Worm (Caenorhabditis elegans) whole organism, L1 larva: ENCODE results near the gene Y77E11A.8.

Source experiments
- C04F5.9 ChIP-seq: sonication (generic microtip); optimal IDR thresholded peaks from 2 replicates; lab custom pipeline; 2016; ENCODE audit warnings: missing genetic modification characterization, missing compliant biosample characterization
- Y116A8C.19 ChIP-seq: sonication (generic microtip); optimal IDR thresholded peaks from 2 replicates; lab custom pipeline; 2016; ENCODE audit warnings: missing compliant biosample characterization, missing genetic modification characterization, borderline replicate concordance
- ces-1 ChIP-seq: fragments of 150-350 bp; optimal IDR thresholded peaks from 2 replicates; lab custom pipeline; 2014; ENCODE audit warnings: missing biosample characterization, missing genetic modification reagents, missing genetic modification characterization
- lsy-2 ChIP-seq, 2 experiments: fragments of 150-350 bp; optimal IDR thresholded peaks; 2 replicates each; lab custom pipeline; 2014; ENCODE audit warnings: missing biosample characterization in 2 of 2, missing genetic modification characterization in 2 of 2
- mdl-1 ChIP-seq, 2 experiments: fragments of 150-350 bp; optimal IDR thresholded peaks; 2 replicates each; lab custom pipeline; 2014 to 2017; ENCODE audit warnings: missing biosample characterization in 2 of 2, missing genetic modification characterization in 2 of 2, inconsistent platforms in 1 of 2
- nhr-20 ChIP-seq: sonication (generic microtip); optimal IDR thresholded peaks from 2 replicates; lab custom pipeline; 2016; ENCODE audit warnings: mild to moderate bottlenecking, missing genetic modification characterization, missing compliant biosample characterization
- nhr-237 ChIP-seq: fragments of 150-350 bp; optimal IDR thresholded peaks from 2 replicates; lab custom pipeline; 2014; ENCODE audit warnings: missing biosample characterization, missing genetic modification characterization
- nhr-85 ChIP-seq: sonication (generic microtip); peaks from one replicate; lab custom pipeline; 2016; ENCODE audit warnings: missing genetic modification characterization, inconsistent platforms, missing compliant biosample characterization
- sptf-1 ChIP-seq: fragments of 150-350 bp; optimal IDR thresholded peaks from 2 replicates; lab custom pipeline; 2014; ENCODE audit warnings: missing biosample characterization, missing genetic modification characterization
- sup-37 ChIP-seq: fragments of 200-800 bp; sonication (Bioruptor generic); optimal IDR thresholded peaks from 2 replicates; lab custom pipeline; 2018; ENCODE audit warnings: mild to moderate bottlenecking, missing genetic modification characterization, missing compliant biosample characterization
- unc-62 ChIP-seq: fragments of 150-350 bp; optimal IDR thresholded peaks from 2 replicates; lab custom pipeline; 2014; ENCODE audit warnings: missing biosample characterization, missing genetic modification reagents, missing genetic modification characterization
- zag-1 ChIP-seq: fragments of 150-350 bp; optimal IDR thresholded peaks from 2 replicates; lab custom pipeline; 2014; ENCODE audit warnings: missing biosample characterization, missing genetic modification characterization

DNA sequence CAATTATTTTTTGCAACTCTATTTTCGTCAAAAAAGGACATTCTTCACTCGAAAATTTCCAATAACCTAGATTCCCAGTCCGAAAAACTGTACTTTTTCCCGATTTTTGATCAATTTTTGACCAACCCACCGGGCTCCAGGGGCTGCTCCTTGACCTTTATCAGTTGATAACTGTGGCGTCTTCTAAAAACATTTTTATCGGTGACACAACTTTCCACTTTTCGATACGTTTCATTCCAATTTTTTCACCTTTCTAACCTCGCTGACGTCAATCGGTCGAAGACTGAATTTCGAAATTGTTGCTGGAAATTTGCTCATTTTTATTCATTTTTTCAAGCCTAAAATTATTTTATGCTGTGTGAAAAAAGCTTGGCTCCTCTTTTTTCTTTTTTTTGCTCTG lies 35.3 kb downstream of the Y77E11A.8 start:
- TF ChIP-seq Y116A8C.19 (tag; lab: Kevin White, UChicago) (no peak), C04F5.9 (tag; lab: Kevin White, UChicago) (no peak), sup-37 (GFP tag; lab: Kevin White, UChicago) (no peak), unc-62 (no peak), nhr-85 (tag; lab: Kevin White, UChicago) (no peak), mdl-1 (tag; optimal IDR thresholded peaks at IDR 0.05; lab: Kevin White, UChicago) (no peak), lsy-2 (tag; optimal IDR thresholded peaks at IDR 0.05; lab: Kevin White, UChicago) (no peak), ces-1 (GFP tag; lab: Kevin White, UChicago) (no peak), zag-1 (tag; lab: Kevin White, UChicago) (no peak), nhr-20 (tag; lab: Kevin White, UChicago) (no peak), sptf-1 (no peak), nhr-237 (tag; lab: Kevin White, UChicago) (no peak)
